Worm (Caenorhabditis elegans): ENCODE results near the gene spp-31.

The spp-31 gene

ce11 chrIV:1427283-1427682 lies 20.9 kb downstream of the spp-31 start, which contains the start of gene clec-171 (continued):
- TF ChIP-seq ceh-91 (GFP tag; IDR thresholded peaks at IDR 0.05) (no peak), somi-1 (GFP tag; optimal IDR thresholded peaks at IDR 0.05) (no peak), lin-40 (tag; optimal IDR thresholded peaks at IDR 0.05) (no peak)

- TF ChIP-seq B0336.3 (GFP tag; IDR thresholded peaks at IDR 0.05): no peak
- TF ChIP-seq tbx-9 (tag; optimal IDR thresholded peaks at IDR 0.05; ENCODE audit: borderline replicate concordance): no peak
- TF ChIP-seq attf-3 (GFP tag; conservative IDR thresholded peaks at IDR 0.05): no peak
Observed at ce11 chrIV:1430261-1430660, 23.9 kb downstream of the spp-31 start, which contains the start of gene Y77E11A.23. TSS of gene Y77E11A.23 (minus strand) at chrIV:1430367.

ce11 chrIV:1433978-1434377 lies 27.6 kb downstream of the spp-31 start:
- no peak for TF ChIP-seq bed-1 (GFP tag; IDR thresholded peaks at IDR 0.05)
- no peak for TF ChIP-seq snpc-4 (GFP tag; optimal IDR thresholded peaks at IDR 0.05)
- no peak for TF ChIP-seq snpc-4 (tag; optimal IDR thresholded peaks at IDR 0.05)
- no peak for TF ChIP-seq F57C9.4 (tag; optimal IDR thresholded peaks at IDR 0.05)
- no peak for TF ChIP-seq ZK185.1 (tag; optimal IDR thresholded peaks at IDR 0.05; ENCODE audit: poor library complexity, severe bottlenecking)
- no peak for TF ChIP-seq ccch-3 (GFP tag; optimal IDR thresholded peaks at IDR 0.05)
- TF ChIP-seq zim-3 (tag; optimal IDR thresholded peaks at IDR 0.05): no peak
- no peak for TF ChIP-seq nhr-90 (tag; optimal IDR thresholded peaks at IDR 0.05)

- TF ChIP-seq ceh-79 (tag; optimal IDR thresholded peaks at IDR 0.05) (no peak), dpl-1 (GFP tag; optimal IDR thresholded peaks at IDR 0.05) (no peak), lir-1 (GFP tag; conservative IDR thresholded peaks at IDR 0.05) (no peak), him-1 (tag; optimal IDR thresholded peaks at IDR 0.05) (no peak), D2030.7 (GFP tag; IDR thresholded peaks at IDR 0.05) (no peak), ztf-18 (tag; optimal IDR thresholded peaks at IDR 0.05) (no peak), egl-44 (GFP tag; IDR thresholded peaks at IDR 0.05) (no peak), let-607 (tag; optimal IDR thresholded peaks at IDR 0.05) (no peak)
Observed at ce11 chrIV:1434554-1435089, 28.3 kb downstream of the spp-31 start, which contains the start of gene clp-6. TSS of gene clp-6 (minus strand) at chrIV:1435039.

ce11 chrIV:1435159-1435558 lies 28.8 kb downstream of the spp-31 start:
- TF ChIP-seq F49E8.2 (tag; optimal IDR thresholded peaks at IDR 0.05; ENCODE audit: insufficient read depth): no peak
- TF ChIP-seq mes-4 (tag; optimal IDR thresholded peaks at IDR 0.05): no peak
- TF ChIP-seq Y53F4B.3 (GFP tag; IDR thresholded peaks at IDR 0.05): no peak
- no peak for TF ChIP-seq snpc-4 (GFP tag; optimal IDR thresholded peaks at IDR 0.05)
- TF ChIP-seq snpc-4 (tag; optimal IDR thresholded peaks at IDR 0.05): no peak
- TF ChIP-seq cebp-2 (GFP tag; IDR thresholded peaks at IDR 0.05): no peak
- TF ChIP-seq cebp-1 (GFP tag; IDR thresholded peaks at IDR 0.05): no peak
- no peak for TF ChIP-seq cebp-1 (tag; optimal IDR thresholded peaks at IDR 0.05)
- TF ChIP-seq sptf-2 (GFP tag; optimal IDR thresholded peaks at IDR 0.05): no peak
- TF ChIP-seq ama-1 (optimal IDR thresholded peaks at IDR 0.05): no peak
- no peak for TF ChIP-seq ama-1 (GFP tag; optimal IDR thresholded peaks at IDR 0.05)
- TF ChIP-seq ceh-100 (GFP tag; IDR thresholded peaks at IDR 0.05): no peak
- TF ChIP-seq Y95B8A.8 (GFP tag; IDR thresholded peaks at IDR 0.05): no peak
- TF ChIP-seq hlh-12 (tag; optimal IDR thresholded peaks at IDR 0.05): no peak
- no peak for TF ChIP-seq snpc-1.3 (tag; optimal IDR thresholded peaks at IDR 0.05; ENCODE audit: insufficient read depth)

All from whole organism, young adult.